Worm (Caenorhabditis elegans) whole organism, L3 larva: ENCODE data around the gene mrps-5.

ENCODE experiments used
- ama-1 ChIP-seq: fragments of 150-350 bp; optimal IDR thresholded peaks from 2 replicates; lab custom pipeline; 2018
- unc-62 ChIP-seq: fragments of 150-350 bp; sonication (generic microtip); optimal IDR thresholded peaks from 4 replicates; lab custom pipeline; 2014; ENCODE audit warnings: missing biosample characterization, missing genetic modification reagents, missing genetic modification characterization

- TF ChIP-seq unc-62 (GFP tag; lab: Kevin White, UChicago) (no peak), ama-1 (lab: Kevin White, UChicago) (no peak)
These were observed at the start of gene mrps-5 for ce11 chrV:12563187-12563586.
